Worm (Caenorhabditis elegans) whole organism, mixed stage, embryonic: ENCODE measurements around the gene plx-2.

ENCODE experiments used
- M03D4.4 ChIP-seq: sonication (generic microtip); optimal IDR thresholded peaks from 2 replicates; lab custom pipeline; 2017; ENCODE audit warnings: mild to moderate bottlenecking, missing genetic modification characterization, missing compliant biosample characterization
- bed-3 ChIP-seq: fragments of 200-800 bp; sonication (Bioruptor generic); optimal IDR thresholded peaks from 3 replicates; lab custom pipeline; 2018; ENCODE audit warnings: mild to moderate bottlenecking, missing genetic modification characterization, moderate library complexity, missing compliant biosample characterization
- blmp-1 ChIP-seq: fragments of 150-350 bp; optimal IDR thresholded peaks from 2 replicates; lab custom pipeline; 2014; ENCODE audit warnings: missing biosample characterization, missing genetic modification characterization
- ceh-39 ChIP-seq: fragments of 150-350 bp; optimal IDR thresholded peaks from 2 replicates; lab custom pipeline; 2014; ENCODE audit warnings: missing biosample characterization, missing genetic modification characterization
- ceh-43 ChIP-seq: fragments of 200-800 bp; sonication (Bioruptor generic); optimal IDR thresholded peaks from 2 replicates; lab custom pipeline; 2018; ENCODE audit warnings: mild to moderate bottlenecking, missing genetic modification characterization, moderate library complexity, missing compliant biosample characterization
- ceh-83 ChIP-seq: fragments of 200-800 bp; sonication (Bioruptor generic); optimal IDR thresholded peaks from 2 replicates; lab custom pipeline; 2018; ENCODE audit warnings: mild to moderate bottlenecking, missing genetic modification characterization, missing compliant biosample characterization
- ces-1 ChIP-seq: fragments of 150-350 bp; optimal IDR thresholded peaks from 2 replicates; lab custom pipeline; 2014; ENCODE audit warnings: missing biosample characterization, missing genetic modification reagents, missing genetic modification characterization
- cnd-1 ChIP-seq: fragments of 200-800 bp; sonication (Bioruptor generic); optimal IDR thresholded peaks from 2 replicates; lab custom pipeline; 2018; ENCODE audit warnings: mild to moderate bottlenecking, missing genetic modification characterization, missing compliant biosample characterization
- drap-1 ChIP-seq: fragments of 200-800 bp; sonication (Bioruptor generic); optimal IDR thresholded peaks from 3 replicates; lab custom pipeline; 2018; ENCODE audit warnings: mild to moderate bottlenecking, missing genetic modification characterization, missing compliant biosample characterization
- elt-1 ChIP-seq: sonication (generic microtip); optimal IDR thresholded peaks from 2 replicates; lab custom pipeline; 2017; ENCODE audit warnings: missing genetic modification characterization, mild to moderate bottlenecking, missing compliant biosample characterization, antibody characterized with exemption, moderate library complexity, borderline replicate concordance; ENCODE audit not compliant: insufficient read depth
- elt-3 ChIP-seq: fragments of 150-350 bp; optimal IDR thresholded peaks from 2 replicates; lab custom pipeline; 2014; ENCODE audit warnings: missing biosample characterization, missing genetic modification characterization
- flh-1 ChIP-seq: fragments of 200-800 bp; sonication (Bioruptor generic); optimal IDR thresholded peaks from 2 replicates; lab custom pipeline; 2018; ENCODE audit warnings: mild to moderate bottlenecking, missing genetic modification characterization, moderate library complexity, missing compliant biosample characterization
- ham-2 ChIP-seq: fragments of 200-800 bp; sonication (Bioruptor generic); optimal IDR thresholded peaks from 2 replicates; lab custom pipeline; 2018; ENCODE audit warnings: mild to moderate bottlenecking, missing genetic modification characterization, missing compliant biosample characterization
- hlh-1 ChIP-seq: fragments of 150-350 bp; optimal IDR thresholded peaks from 2 replicates; lab custom pipeline; 2014; ENCODE audit warnings: missing biosample characterization, missing genetic modification reagents, missing genetic modification characterization
- lin-13 ChIP-seq: fragments of 150-350 bp; optimal IDR thresholded peaks from 2 replicates; lab custom pipeline; 2014; ENCODE audit warnings: missing biosample characterization, missing genetic modification characterization
- lin-32 ChIP-seq: fragments of 200-800 bp; sonication (Bioruptor generic); optimal IDR thresholded peaks from 2 replicates; lab custom pipeline; 2018; ENCODE audit warnings: mild to moderate bottlenecking, missing genetic modification characterization, missing compliant biosample characterization
- lsy-2 ChIP-seq: fragments of 150-350 bp; optimal IDR thresholded peaks from 2 replicates; lab custom pipeline; 2014; ENCODE audit warnings: missing biosample characterization, missing genetic modification characterization
- mab-5 ChIP-seq: fragments of 150-350 bp; optimal IDR thresholded peaks from 2 replicates; lab custom pipeline; 2014; ENCODE audit warnings: missing biosample characterization, missing genetic modification characterization
- mep-1 ChIP-seq: fragments of 150-350 bp; optimal IDR thresholded peaks from 2 replicates; lab custom pipeline; 2017; ENCODE audit warnings: missing biosample characterization, missing genetic modification reagents, missing genetic modification characterization, inconsistent platforms
- mls-2 ChIP-seq: sonication (generic microtip); optimal IDR thresholded peaks from 2 replicates; lab custom pipeline; 2016; ENCODE audit warnings: mild to moderate bottlenecking, missing genetic modification characterization, moderate library complexity, missing compliant biosample characterization
- nhr-12 ChIP-seq: fragments of 150-350 bp; optimal IDR thresholded peaks from 2 replicates; lab custom pipeline; 2014; ENCODE audit warnings: missing biosample characterization, missing genetic modification characterization
- nhr-2 ChIP-seq: fragments of 150-350 bp; optimal IDR thresholded peaks from 2 replicates; lab custom pipeline; 2014; ENCODE audit warnings: missing biosample characterization, missing genetic modification characterization
- nhr-237 ChIP-seq: fragments of 150-350 bp; optimal IDR thresholded peaks from 2 replicates; lab custom pipeline; 2014; ENCODE audit warnings: missing biosample characterization, missing genetic modification characterization
- nhr-28 ChIP-seq: fragments of 150-350 bp; optimal IDR thresholded peaks from 2 replicates; lab custom pipeline; 2014; ENCODE audit warnings: missing biosample characterization, missing genetic modification characterization
- nhr-76 ChIP-seq: sonication (generic microtip); optimal IDR thresholded peaks from 2 replicates; lab custom pipeline; 2017; ENCODE audit warnings: missing biosample characterization, missing genetic modification characterization
- pha-4 ChIP-seq: fragments of 150-350 bp; optimal IDR thresholded peaks from 2 replicates; lab custom pipeline; 2018; ENCODE audit warnings: missing biosample characterization, missing genetic modification reagents, missing genetic modification characterization
- sem-2 ChIP-seq: fragments of 200-800 bp; sonication (Bioruptor generic); optimal IDR thresholded peaks from 2 replicates; lab custom pipeline; 2018; ENCODE audit warnings: mild to moderate bottlenecking, missing genetic modification characterization, missing compliant biosample characterization
- snpc-4 ChIP-seq: fragments of 150-350 bp; optimal IDR thresholded peaks from 2 replicates; lab custom pipeline; 2014; ENCODE audit warnings: missing biosample characterization, missing genetic modification characterization
- sptf-1 ChIP-seq: sonication (generic microtip); optimal IDR thresholded peaks from 2 replicates; lab custom pipeline; 2017; ENCODE audit warnings: mild to moderate bottlenecking, missing genetic modification characterization, moderate library complexity, missing compliant biosample characterization
- tbx-8 ChIP-seq: fragments of 200-800 bp; sonication (Bioruptor generic); optimal IDR thresholded peaks from 2 replicates; lab custom pipeline; 2018; ENCODE audit warnings: mild to moderate bottlenecking, missing genetic modification characterization, moderate library complexity, missing compliant biosample characterization
- unc-120 ChIP-seq: sonication (generic microtip); optimal IDR thresholded peaks from 2 replicates; lab custom pipeline; 2017; ENCODE audit warnings: missing genetic modification characterization, missing compliant biosample characterization; ENCODE audit not compliant: poor library complexity, severe bottlenecking
- unc-39 ChIP-seq: fragments of 150-350 bp; optimal IDR thresholded peaks from 2 replicates; lab custom pipeline; 2014; ENCODE audit warnings: missing biosample characterization, missing genetic modification characterization
- unc-62 ChIP-seq: fragments of 150-350 bp; optimal IDR thresholded peaks from 2 replicates; lab custom pipeline; 2014; ENCODE audit warnings: missing biosample characterization, missing genetic modification reagents, missing genetic modification characterization
- zip-8 ChIP-seq: fragments of 150-350 bp; optimal IDR thresholded peaks from 2 replicates; lab custom pipeline; 2014; ENCODE audit warnings: missing biosample characterization, missing genetic modification characterization
- ztf-11 ChIP-seq: fragments of 150-350 bp; optimal IDR thresholded peaks from 2 replicates; lab custom pipeline; 2014; ENCODE audit warnings: missing biosample characterization, missing genetic modification characterization

plx-2 gene

DNA sequence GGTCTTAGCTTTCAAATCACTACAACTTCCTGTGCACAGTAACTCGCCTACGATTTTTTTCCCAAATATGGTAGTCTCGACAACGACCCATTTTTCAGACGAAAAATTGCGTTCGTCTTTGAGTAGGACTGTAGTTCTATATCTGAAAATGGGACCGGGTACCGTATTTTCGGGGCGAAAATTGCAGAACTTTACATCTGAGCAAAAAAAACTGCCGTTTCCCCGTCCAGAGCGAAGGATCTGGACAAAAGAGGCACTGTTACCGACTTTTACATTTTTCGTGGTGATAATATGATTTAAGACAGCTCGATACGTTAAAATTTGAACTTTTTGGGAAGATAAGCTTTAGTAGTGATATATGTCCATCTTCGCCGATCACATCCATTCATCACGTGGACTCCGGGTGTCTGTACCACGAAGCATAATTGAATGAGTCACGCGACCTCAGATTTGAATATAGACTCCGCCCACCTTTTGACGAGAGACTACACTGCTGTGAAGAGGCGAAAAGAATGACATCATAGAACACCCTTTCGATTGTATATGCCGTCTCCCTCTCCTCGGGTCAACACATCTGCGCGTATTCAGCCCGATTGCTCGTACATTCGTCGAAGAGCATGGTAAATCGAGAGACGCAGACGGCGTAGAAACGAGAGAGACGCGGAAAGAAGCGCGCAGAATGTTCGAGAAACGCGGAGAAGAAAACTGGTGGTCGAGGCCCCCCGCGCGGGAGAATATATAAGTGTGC lies 19.8 kb downstream of the plx-2 start (continued):
- peak; percentile 87 for TF ChIP-seq ztf-11
- TF ChIP-seq M03D4.4 (tag; lab: Kevin White, UChicago), result peak; percentile 38
- TF ChIP-seq nhr-12 (tag; lab: Kevin White, UChicago), result no peak
- no peak for TF ChIP-seq tbx-8 (GFP tag; lab: Kevin White, UChicago)
- no peak for TF ChIP-seq snpc-4 (tag; lab: Kevin White, UChicago)
- TF ChIP-seq unc-39 (tag; lab: Kevin White, UChicago), result peak; percentile 65
- peak; percentile 36 for TF ChIP-seq nhr-2 (tag; lab: Kevin White, UChicago)
- TF ChIP-seq mls-2 (tag; lab: Kevin White, UChicago), result peak; percentile 90
- TF ChIP-seq drap-1 (GFP tag; lab: Kevin White, UChicago), result peak; percentile 44

DNA sequence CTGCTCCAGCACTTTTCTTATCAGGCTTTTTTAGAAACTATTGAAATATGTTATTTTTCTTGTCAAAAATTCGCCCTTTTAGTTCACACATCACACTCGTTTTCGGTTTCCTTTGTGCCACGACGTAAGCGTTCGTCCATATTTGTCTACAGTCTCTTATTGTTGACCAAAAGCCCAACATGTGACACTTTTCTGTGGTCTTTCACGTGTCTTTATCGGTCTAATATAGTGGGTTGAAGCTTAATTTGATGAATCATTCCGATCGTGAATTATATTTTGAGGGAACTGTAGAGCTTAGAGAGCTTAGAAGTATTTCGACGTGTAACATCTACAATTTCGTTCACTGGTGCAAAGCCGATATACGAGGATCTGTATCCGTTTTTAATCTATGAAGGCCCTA lies 20.4 kb downstream of the plx-2 start:
- TF ChIP-seq bed-3 (no peak), unc-62 (GFP tag; lab: Kevin White, UChicago) (no peak), blmp-1 (tag; lab: Kevin White, UChicago) (no peak), lin-32 (GFP tag; lab: Kevin White, UChicago) (no peak), lsy-2 (tag; lab: Kevin White, UChicago) (no peak), drap-1 (GFP tag; lab: Kevin White, UChicago) (no peak), pha-4 (tag; lab: Kevin White, UChicago) (peak; percentile 31), hlh-1 (tag; lab: Kevin White, UChicago) (peak; percentile 18), nhr-2 (tag; lab: Kevin White, UChicago) (no peak), snpc-4 (tag; lab: Kevin White, UChicago) (no peak), sem-2 (GFP tag; lab: Kevin White, UChicago) (no peak), zip-8 (tag; lab: Kevin White, UChicago) (no peak), tbx-8 (GFP tag; lab: Kevin White, UChicago) (no peak)

DNA sequence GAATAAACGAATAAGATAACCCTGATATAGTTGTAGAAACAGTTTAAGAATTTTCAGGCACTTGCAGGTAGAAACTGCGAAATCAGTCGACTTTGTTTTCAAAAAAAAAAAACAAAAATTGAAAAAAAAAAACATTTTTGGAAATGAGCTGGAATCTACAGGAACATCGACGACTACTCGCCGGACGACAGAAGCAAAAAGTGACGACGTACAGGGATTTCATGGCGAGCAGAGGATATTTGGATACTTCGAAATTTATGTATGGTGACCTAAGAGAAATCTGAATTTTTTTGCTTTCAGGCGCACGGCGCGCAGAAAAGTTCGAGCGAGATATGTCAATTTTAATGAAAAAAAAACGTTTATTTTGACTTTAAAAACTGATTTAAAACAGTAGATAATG lies 23.6 kb downstream of the plx-2 start:
- TF ChIP-seq blmp-1 (tag; lab: Kevin White, UChicago), result no peak
- TF ChIP-seq elt-1, result no peak
- TF ChIP-seq nhr-12 (tag; lab: Kevin White, UChicago), result no peak
- no peak for TF ChIP-seq nhr-28 (tag; lab: Kevin White, UChicago)
- no peak for TF ChIP-seq mls-2 (tag; lab: Kevin White, UChicago)
- no peak for TF ChIP-seq flh-1 (GFP tag; lab: Kevin White, UChicago)
- no peak for TF ChIP-seq hlh-1 (tag; lab: Kevin White, UChicago)
- no peak for TF ChIP-seq nhr-237
- no peak for TF ChIP-seq sptf-1 (tag; lab: Kevin White, UChicago)

DNA sequence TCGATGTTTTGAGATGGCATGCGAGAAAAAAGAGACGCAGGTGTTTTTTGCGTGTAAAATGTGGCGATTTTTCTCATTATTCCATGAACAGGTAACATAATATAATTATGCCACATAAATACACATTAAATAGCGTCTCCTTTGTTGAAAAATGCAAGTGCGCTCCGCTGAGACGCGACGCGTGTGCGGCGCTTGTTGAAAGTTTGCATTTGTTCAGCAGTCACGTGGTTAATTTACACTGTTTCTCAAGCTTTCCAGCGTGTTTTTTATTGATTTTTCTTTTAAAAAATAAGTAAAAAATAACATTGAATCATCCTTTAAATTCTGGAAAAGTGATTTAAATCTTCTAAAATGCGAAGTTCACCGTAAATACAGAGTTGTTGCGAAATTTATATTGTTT lies 25.1 kb downstream of the plx-2 start:
- peak; percentile 85 for TF ChIP-seq nhr-237
- TF ChIP-seq lin-13 (tag; lab: Kevin White, UChicago), result peak; percentile 82
- TF ChIP-seq nhr-2 (tag; lab: Kevin White, UChicago), result peak; percentile 12
- TF ChIP-seq bed-3, result no peak
- TF ChIP-seq cnd-1 (tag; lab: Kevin White, UChicago), result no peak
- no peak for TF ChIP-seq mab-5 (tag; lab: Kevin White, UChicago)
- peak; percentile 54 for TF ChIP-seq hlh-1 (tag; lab: Kevin White, UChicago)
- TF ChIP-seq elt-1, result no peak
- TF ChIP-seq blmp-1 (tag; lab: Kevin White, UChicago), result no peak
- no peak for TF ChIP-seq ztf-11
- no peak for TF ChIP-seq elt-3 (tag; lab: Kevin White, UChicago)
- TF ChIP-seq ces-1 (GFP tag; lab: Kevin White, UChicago), result peak; percentile 91
- no peak for TF ChIP-seq nhr-12 (tag; lab: Kevin White, UChicago)
- TF ChIP-seq zip-8 (tag; lab: Kevin White, UChicago), result no peak
- TF ChIP-seq flh-1 (GFP tag; lab: Kevin White, UChicago), result no peak
- no peak for TF ChIP-seq snpc-4 (tag; lab: Kevin White, UChicago)
- TF ChIP-seq tbx-8 (GFP tag; lab: Kevin White, UChicago), result no peak
- TF ChIP-seq nhr-76 (tag; lab: Kevin White, UChicago), result no peak
- TF ChIP-seq lin-32 (GFP tag; lab: Kevin White, UChicago), result no peak
- TF ChIP-seq unc-120, result peak; percentile 32
- TF ChIP-seq mep-1 (tag; lab: Kevin White, UChicago), result peak; percentile 82
- TF ChIP-seq M03D4.4 (tag; lab: Kevin White, UChicago), result peak; percentile 2
- no peak for TF ChIP-seq nhr-28 (tag; lab: Kevin White, UChicago)
- peak; percentile 25 for TF ChIP-seq ceh-43 (GFP tag; lab: Kevin White, UChicago)
- TF ChIP-seq mls-2 (tag; lab: Kevin White, UChicago), result no peak
- no peak for TF ChIP-seq unc-62 (GFP tag; lab: Kevin White, UChicago)
- peak; percentile 69 for TF ChIP-seq lsy-2 (tag; lab: Kevin White, UChicago)
- TF ChIP-seq ham-2 (GFP tag; lab: Kevin White, UChicago), result peak; percentile 52
- peak; percentile 26 for TF ChIP-seq ceh-83
- TF ChIP-seq sem-2 (GFP tag; lab: Kevin White, UChicago), result no peak
- peak; percentile 95 for TF ChIP-seq pha-4 (tag; lab: Kevin White, UChicago)
- TF ChIP-seq ceh-39, result peak; percentile 64
- peak; percentile 18 for TF ChIP-seq sptf-1 (tag; lab: Kevin White, UChicago)
- no peak for TF ChIP-seq unc-39 (tag; lab: Kevin White, UChicago)
- no peak for TF ChIP-seq drap-1 (GFP tag; lab: Kevin White, UChicago)
- TF ChIP-seq, all 35 proteins: peak for 15
